Worm (Caenorhabditis elegans): ENCODE data around the gene fbxb-17.

DNA sequence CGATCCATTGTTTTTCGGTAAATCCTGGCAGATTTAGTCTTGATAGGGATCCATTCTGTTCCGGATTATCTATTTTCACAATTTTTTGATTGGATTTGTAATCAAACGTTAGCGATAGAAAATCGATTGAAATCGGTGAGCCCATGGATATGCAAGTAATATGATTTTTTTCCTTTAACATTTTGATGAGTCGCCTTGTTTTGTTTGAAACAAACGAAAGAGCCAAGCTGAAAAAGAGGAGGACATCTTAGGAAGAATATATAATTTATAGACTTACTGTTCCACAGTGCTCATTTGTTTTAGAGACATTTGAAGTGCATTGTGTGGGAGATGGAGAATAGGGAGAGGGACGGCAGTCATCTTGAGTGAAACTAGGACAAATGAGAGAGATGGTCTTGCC is 12.6 kb downstream of the fbxb-17 start, which contains the start of the genes fbxb-18 and fbxb-19:
- no peak for TF ChIP-seq ztf-11 (tag; optimal IDR thresholded peaks at IDR 0.05)
- TF ChIP-seq ZK546.5 (tag; optimal IDR thresholded peaks at IDR 0.05): no peak
- TF ChIP-seq blmp-1 (tag; optimal IDR thresholded peaks at IDR 0.05; ENCODE audit: insufficient read depth): no peak
- TF ChIP-seq zag-1 (tag; optimal IDR thresholded peaks at IDR 0.05): no peak
- TF ChIP-seq fos-1 (tag; optimal IDR thresholded peaks at IDR 0.05): no peak

Measured in whole organism, L2 larva.